Fruit fly (Drosophila melanogaster): ENCODE results near the gene Mrp5.
A peak's percentile ranks its signal among the peaks of the same experiment; 100 is the strongest.

Gene Mrp5

dm6 chr3R:19873102-19873737 is 2.3 kb downstream of the Mrp5 start:
- TF ChIP-seq tai (GFP tag; optimal IDR thresholded peaks at IDR 0.05) (no peak), N (GFP tag; optimal IDR thresholded peaks at IDR 0.05) (no peak)

dm6 chr3R:19863979-19864775 is 11.3 kb downstream of the Mrp5 start, which contains the start of the genes CG4572 and CG4686:
Gene CG4572 (minus strand): TSS chr3R:19864393.
Gene CG4686 (plus strand): TSS chr3R:19864496.
- TF ChIP-seq sage (GFP tag; optimal IDR thresholded peaks at IDR 0.05) (no peak), fru (GFP tag; optimal IDR thresholded peaks at IDR 0.05) (peak; percentile 83), dmrt93B (GFP tag; optimal IDR thresholded peaks at IDR 0.05) (peak; percentile 65), lola (GFP tag; optimal IDR thresholded peaks at IDR 0.05) (no peak), Hr83 (GFP tag; optimal IDR thresholded peaks at IDR 0.05; ENCODE audit: poor library complexity, severe bottlenecking) (peak; percentile 66), Myc (optimal IDR thresholded peaks at IDR 0.05) (peak; percentile 26), Rel (GFP tag; optimal IDR thresholded peaks at IDR 0.05) (no peak), Rel (tag; optimal IDR thresholded peaks at IDR 0.05) (peak; percentile 95), CG32264 (GFP tag; optimal IDR thresholded peaks at IDR 0.05) (peak; percentile 31), br (GFP tag; optimal IDR thresholded peaks at IDR 0.05) (peak; percentile 87), OdsH (GFP tag; optimal IDR thresholded peaks at IDR 0.05) (peak; percentile 73), CG9705 (GFP tag; optimal IDR thresholded peaks at IDR 0.05) (peak; percentile 82), Abd-B (GFP tag; optimal IDR thresholded peaks at IDR 0.05) (no peak), HLH106 (tag; optimal IDR thresholded peaks at IDR 0.05) (peak; percentile 95), CrebA (GFP tag; optimal IDR thresholded peaks at IDR 0.05; ENCODE audit: borderline replicate concordance) (no peak), woc (GFP tag; optimal IDR thresholded peaks at IDR 0.05) (peak; percentile 89), h (GFP tag; optimal IDR thresholded peaks at IDR 0.05) (peak; percentile 79), Dif (GFP tag; optimal IDR thresholded peaks at IDR 0.05; ENCODE audit: partially characterized antibody) (no peak), dsf (GFP tag; optimal IDR thresholded peaks at IDR 0.05; ENCODE audit: borderline replicate concordance) (peak; percentile 64), Sp1 (GFP tag; optimal IDR thresholded peaks at IDR 0.05) (peak; percentile 83), sv (GFP tag; optimal IDR thresholded peaks at IDR 0.05) (peak; percentile 49), psq (GFP tag; optimal IDR thresholded peaks at IDR 0.05) (peak; percentile 85), tai (GFP tag; optimal IDR thresholded peaks at IDR 0.05) (no peak), foxo (GFP tag; optimal IDR thresholded peaks at IDR 0.05) (peak; percentile 85 to 88), N (GFP tag; optimal IDR thresholded peaks at IDR 0.05) (no peak), rgr (GFP tag; optimal IDR thresholded peaks at IDR 0.05) (peak; percentile 84), ey (GFP tag; optimal IDR thresholded peaks at IDR 0.05) (peak; percentile 81)

- TF ChIP-seq Abd-B (GFP tag; optimal IDR thresholded peaks at IDR 0.05) = peak; percentile 68
- no peak for TF ChIP-seq Dfd (GFP tag; optimal IDR thresholded peaks at IDR 0.05)
- TF ChIP-seq br (GFP tag; optimal IDR thresholded peaks at IDR 0.05) = peak; percentile 73
- TF ChIP-seq CG32264 (GFP tag; optimal IDR thresholded peaks at IDR 0.05) = no peak
- TF ChIP-seq fru (GFP tag; optimal IDR thresholded peaks at IDR 0.05) = peak; percentile 70
- TF ChIP-seq foxo (GFP tag; optimal IDR thresholded peaks at IDR 0.05) = peak in 1 of 2 experiments; percentile 85
- no peak for TF ChIP-seq Mio (GFP tag; optimal IDR thresholded peaks at IDR 0.05)
- no peak for TF ChIP-seq Myc (optimal IDR thresholded peaks at IDR 0.05)
- no peak for TF ChIP-seq tai (GFP tag; optimal IDR thresholded peaks at IDR 0.05)
- peak; percentile 65 for TF ChIP-seq Sp1 (GFP tag; optimal IDR thresholded peaks at IDR 0.05)
- TF ChIP-seq lola (GFP tag; optimal IDR thresholded peaks at IDR 0.05) = peak; percentile 97
- peak; percentile 63 for TF ChIP-seq Hr83 (GFP tag; optimal IDR thresholded peaks at IDR 0.05; ENCODE audit: poor library complexity, severe bottlenecking)
- TF ChIP-seq h (GFP tag; optimal IDR thresholded peaks at IDR 0.05) = peak; percentile 77
- TF ChIP-seq rgr (GFP tag; optimal IDR thresholded peaks at IDR 0.05) = peak; percentile 82
- TF ChIP-seq brk (GFP tag; optimal IDR thresholded peaks at IDR 0.05) = no peak
- peak; percentile 63 for TF ChIP-seq OdsH (GFP tag; optimal IDR thresholded peaks at IDR 0.05)
- TF ChIP-seq pan (optimal IDR thresholded peaks at IDR 0.05) = no peak
- peak; percentile 43 for TF ChIP-seq dsf (GFP tag; optimal IDR thresholded peaks at IDR 0.05; ENCODE audit: borderline replicate concordance)
- peak; percentile 63 for TF ChIP-seq psq (GFP tag; optimal IDR thresholded peaks at IDR 0.05)
- peak; percentile 60 for TF ChIP-seq Dif (GFP tag; optimal IDR thresholded peaks at IDR 0.05; ENCODE audit: partially characterized antibody)
- peak; percentile 80 for TF ChIP-seq HLH106 (tag; optimal IDR thresholded peaks at IDR 0.05)
- TF ChIP-seq sage (GFP tag; optimal IDR thresholded peaks at IDR 0.05) = no peak
- peak; percentile 61 for TF ChIP-seq CG9705 (GFP tag; optimal IDR thresholded peaks at IDR 0.05)
- TF ChIP-seq sv (GFP tag; optimal IDR thresholded peaks at IDR 0.05) = peak; percentile 75
- peak; percentile 84 for TF ChIP-seq woc (GFP tag; optimal IDR thresholded peaks at IDR 0.05)
- TF ChIP-seq Jra (GFP tag; optimal IDR thresholded peaks at IDR 0.05) = peak; percentile 68
- TF ChIP-seq Rel (GFP tag; optimal IDR thresholded peaks at IDR 0.05) = no peak
- peak; percentile 60 for TF ChIP-seq Rel (tag; optimal IDR thresholded peaks at IDR 0.05)
- peak; percentile 84 for TF ChIP-seq Hnf4 (GFP tag; optimal IDR thresholded peaks at IDR 0.05)
- TF ChIP-seq CrebA (GFP tag; optimal IDR thresholded peaks at IDR 0.05; ENCODE audit: borderline replicate concordance) = no peak
- TF ChIP-seq GATAd (GFP tag; optimal IDR thresholded peaks at IDR 0.05) = no peak
- no peak for TF ChIP-seq usp (GFP tag; optimal IDR thresholded peaks at IDR 0.05)
- TF ChIP-seq Vsx2 (GFP tag; optimal IDR thresholded peaks at IDR 0.05; ENCODE audit: partially characterized antibody) = no peak
- TF ChIP-seq Hr78 (GFP tag; optimal IDR thresholded peaks at IDR 0.05) = peak; percentile 89
- TF ChIP-seq N (GFP tag; optimal IDR thresholded peaks at IDR 0.05) = peak; percentile 100
- TF ChIP-seq jim (GFP tag; optimal IDR thresholded peaks at IDR 0.05) = peak; percentile 67
- peak; percentile 76 for TF ChIP-seq ey (GFP tag; optimal IDR thresholded peaks at IDR 0.05)
- peak; percentile 63 for TF ChIP-seq dmrt93B (GFP tag; optimal IDR thresholded peaks at IDR 0.05)
These were observed 14.3 kb downstream of the Mrp5 start, which contains the start of the genes Ire1 and Mrm2 for dm6 chr3R:19860996-19861719. Gene Ire1 (minus strand): TSS chr3R:19861291. Gene Mrm2 (plus strand): TSS chr3R:19861610.

Data from whole organism, wandering third instar larva.